Fruit fly (Drosophila melanogaster): ENCODE measurements around the gene Pmvk.
A peak's percentile ranks its signal among the peaks of the same experiment; 100 is the strongest.

Gene Pmvk

dm6 chr2L:19574959-19575625, 5.1 kb downstream of the Pmvk start:
- TF ChIP-seq CG16863 (GFP tag; optimal IDR thresholded peaks at IDR 0.05), result no peak
- no peak for TF ChIP-seq sisA (GFP tag; IDR thresholded peaks at IDR 0.05)
- TF ChIP-seq CG9932 (GFP tag; IDR thresholded peaks at IDR 0.05), result no peak
- TF ChIP-seq CG10462 (GFP tag; optimal IDR thresholded peaks at IDR 0.05), result no peak
- no peak for TF ChIP-seq CG18262 (tag; optimal IDR thresholded peaks at IDR 0.05)
- TF ChIP-seq chm (GFP tag; IDR thresholded peaks at IDR 0.05), result no peak
- peak; percentile 98 for TF ChIP-seq kni (GFP tag; optimal IDR thresholded peaks at IDR 0.05)
- no peak for TF ChIP-seq CG12659 (GFP tag; optimal IDR thresholded peaks at IDR 0.05)
- no peak for TF ChIP-seq CG2712 (tag; optimal IDR thresholded peaks at IDR 0.05)
- no peak for TF ChIP-seq lola (GFP tag; optimal IDR thresholded peaks at IDR 0.05)
- TF ChIP-seq CG3281 (GFP tag; optimal IDR thresholded peaks at IDR 0.05), result no peak
- no peak for TF ChIP-seq CG1602 (GFP tag; optimal IDR thresholded peaks at IDR 0.05)
- no peak for TF ChIP-seq Hr39 (optimal IDR thresholded peaks at IDR 0.05)
- TF ChIP-seq CG30403 (GFP tag; optimal IDR thresholded peaks at IDR 0.05), result no peak
- TF ChIP-seq zfh1 (GFP tag; IDR thresholded peaks at IDR 0.05), result no peak
- peak; percentile 39; the same call in 1 of the 2 replicates for TF ChIP-seq tna (GFP tag; IDR thresholded peaks at IDR 0.05; ENCODE audit: partially characterized antibody)
- TF ChIP-seq Sry-δ (GFP tag; optimal IDR thresholded peaks at IDR 0.05), result no peak
- no peak for TF ChIP-seq CG3726 (GFP tag; IDR thresholded peaks at IDR 0.05)
- TF ChIP-seq CG6175 (GFP tag; IDR thresholded peaks at IDR 0.05), result peak; percentile 96
- TF ChIP-seq CG17802 (tag; optimal IDR thresholded peaks at IDR 0.05), result no peak
- TF ChIP-seq Hr3 (GFP tag; optimal IDR thresholded peaks at IDR 0.05), result no peak
- no peak for TF ChIP-seq prd (optimal IDR thresholded peaks at IDR 0.05)
- no peak for TF ChIP-seq prd (GFP tag; IDR thresholded peaks at IDR 0.05)
- no peak for TF ChIP-seq jigr1 (GFP tag; IDR thresholded peaks at IDR 0.05)
- no peak for TF ChIP-seq CG5245 (GFP tag; optimal IDR thresholded peaks at IDR 0.05)
- TF ChIP-seq ac (GFP tag; optimal IDR thresholded peaks at IDR 0.05), result no peak
- no peak for TF ChIP-seq Doc2 (GFP tag; IDR thresholded peaks at IDR 0.05)
- TF ChIP-seq insv (GFP tag; optimal IDR thresholded peaks at IDR 0.05), result peak in 1 of 2 experiments; percentile 94
- TF ChIP-seq Sox100B (GFP tag; optimal IDR thresholded peaks at IDR 0.05), result no peak
- TF ChIP-seq ATbp (GFP tag; optimal IDR thresholded peaks at IDR 0.05), result peak; percentile 3
- no peak for TF ChIP-seq exex (tag; optimal IDR thresholded peaks at IDR 0.05)
- no peak; the same call in 1 of the 2 replicates for TF ChIP-seq Scr (GFP tag; IDR thresholded peaks at IDR 0.05; ENCODE audit: partially characterized antibody)
- no peak for TF ChIP-seq CG4707 (GFP tag; optimal IDR thresholded peaks at IDR 0.05)
- TF ChIP-seq CG8478 (optimal IDR thresholded peaks at IDR 0.05), result peak; percentile 91
- TF ChIP-seq nom (GFP tag; optimal IDR thresholded peaks at IDR 0.05), result no peak
- TF ChIP-seq Sox102F (GFP tag; optimal IDR thresholded peaks at IDR 0.05), result no peak
- no peak for TF ChIP-seq dmrt11E (tag; optimal IDR thresholded peaks at IDR 0.05)
- TF ChIP-seq CG4617 (GFP tag; optimal IDR thresholded peaks at IDR 0.05; ENCODE audit: borderline replicate concordance), result no peak
- no peak for TF ChIP-seq CG4282 (GFP tag; optimal IDR thresholded peaks at IDR 0.05)
- no peak for TF ChIP-seq MTF-1 (GFP tag; optimal IDR thresholded peaks at IDR 0.05; ENCODE audit: borderline replicate concordance)
- TF ChIP-seq row (GFP tag; IDR thresholded peaks at IDR 0.05), result no peak
- no peak for TF ChIP-seq Bteb2 (GFP tag; optimal IDR thresholded peaks at IDR 0.05)
- no peak for TF ChIP-seq so (GFP tag; IDR thresholded peaks at IDR 0.05)
- no peak for TF ChIP-seq schlank (tag; optimal IDR thresholded peaks at IDR 0.05)
- no peak for TF ChIP-seq ssp (GFP tag; IDR thresholded peaks at IDR 0.05)
- TF ChIP-seq CG4404 (GFP tag; IDR thresholded peaks at IDR 0.05), result no peak
- TF ChIP-seq CG10959 (GFP tag; IDR thresholded peaks at IDR 0.05), result no peak
- no peak for TF ChIP-seq ken (GFP tag; IDR thresholded peaks at IDR 0.05)
- no peak for TF ChIP-seq CG15601 (tag; optimal IDR thresholded peaks at IDR 0.05)
- TF ChIP-seq CG1647 (GFP tag; optimal IDR thresholded peaks at IDR 0.05), result no peak
- no peak for TF ChIP-seq peb (GFP tag; IDR thresholded peaks at IDR 0.05)

All from whole organism, embryonic.